Fruit fly (Drosophila melanogaster) whole organism, larva: ENCODE data around the gene CG10405.

ENCODE experiments used
- noc ChIP-seq: fragments of 200-800 bp; sonication (Bioruptor generic); optimal IDR thresholded peaks from 3 replicates; lab custom pipeline; 2019; ENCODE audit warnings: missing biosample characterization, mild to moderate bottlenecking, missing genetic modification characterization, moderate library complexity

CG10405 gene

DNA sequence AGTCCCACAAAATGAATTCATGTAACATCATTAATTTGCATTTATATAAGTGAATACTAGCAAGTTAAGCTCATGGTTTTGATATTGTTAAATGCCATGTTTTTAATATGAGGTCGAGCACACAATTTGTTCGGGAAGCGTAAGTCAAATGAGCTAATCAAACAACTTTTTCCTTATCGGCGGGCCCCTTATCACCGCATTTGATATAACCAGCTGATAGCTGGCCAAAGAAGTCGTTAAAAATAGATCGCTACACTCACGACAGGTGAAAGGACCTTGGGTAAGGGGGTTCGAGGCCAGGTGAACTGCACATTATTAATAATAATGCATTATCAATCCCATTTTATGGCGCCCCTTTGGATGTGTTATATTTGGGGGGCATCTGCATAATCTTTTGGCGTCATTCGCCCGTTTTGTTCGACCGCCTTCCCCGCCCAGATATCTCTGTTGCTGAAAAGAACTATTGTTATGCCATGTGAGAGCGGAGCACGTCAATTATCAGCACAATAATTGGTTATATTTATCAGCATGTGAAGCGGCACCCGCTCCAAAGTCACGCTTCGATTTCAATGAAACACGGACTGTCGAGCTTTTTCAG, 6.7 kb upstream of the CG10405 start:
- TF ChIP-seq noc (tag; lab: Kevin White, UChicago), result no peak

DNA sequence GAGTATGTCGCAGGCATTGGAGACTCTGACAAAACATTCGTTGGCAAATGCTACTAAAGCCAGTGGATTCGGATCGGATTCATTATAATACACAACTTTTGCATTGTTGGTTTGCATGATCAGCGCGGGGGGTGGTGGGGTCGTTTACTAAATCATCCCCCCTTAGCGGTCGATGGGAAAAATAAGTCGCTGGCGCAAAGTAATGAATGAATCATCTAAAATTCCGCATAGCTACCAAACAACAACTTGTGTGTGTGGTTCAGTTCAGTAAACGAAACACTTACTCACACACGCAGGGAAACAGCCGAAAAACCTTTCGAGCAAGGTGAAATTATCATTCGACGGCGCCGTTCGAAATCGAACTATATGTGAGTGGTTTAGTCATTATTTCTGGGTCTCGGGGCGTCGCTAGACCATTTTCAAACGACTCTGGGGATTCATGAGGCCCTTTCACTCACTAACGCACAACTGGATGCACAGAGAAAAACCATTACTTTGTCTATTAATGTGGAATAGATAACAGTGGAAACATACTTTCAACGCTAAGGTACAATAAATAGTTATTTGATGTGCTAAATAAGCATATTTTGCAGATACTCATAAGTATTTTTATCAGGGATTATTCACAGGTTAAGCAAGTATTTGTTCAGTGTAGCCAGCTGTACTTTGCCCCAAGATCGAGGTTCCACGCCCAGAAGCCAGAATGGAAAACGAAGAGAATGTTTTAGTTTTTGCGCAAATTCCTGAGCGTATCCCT, 5.7 kb upstream of the CG10405 start:
- peak; percentile 80 for TF ChIP-seq noc (tag; lab: Kevin White, UChicago)

DNA sequence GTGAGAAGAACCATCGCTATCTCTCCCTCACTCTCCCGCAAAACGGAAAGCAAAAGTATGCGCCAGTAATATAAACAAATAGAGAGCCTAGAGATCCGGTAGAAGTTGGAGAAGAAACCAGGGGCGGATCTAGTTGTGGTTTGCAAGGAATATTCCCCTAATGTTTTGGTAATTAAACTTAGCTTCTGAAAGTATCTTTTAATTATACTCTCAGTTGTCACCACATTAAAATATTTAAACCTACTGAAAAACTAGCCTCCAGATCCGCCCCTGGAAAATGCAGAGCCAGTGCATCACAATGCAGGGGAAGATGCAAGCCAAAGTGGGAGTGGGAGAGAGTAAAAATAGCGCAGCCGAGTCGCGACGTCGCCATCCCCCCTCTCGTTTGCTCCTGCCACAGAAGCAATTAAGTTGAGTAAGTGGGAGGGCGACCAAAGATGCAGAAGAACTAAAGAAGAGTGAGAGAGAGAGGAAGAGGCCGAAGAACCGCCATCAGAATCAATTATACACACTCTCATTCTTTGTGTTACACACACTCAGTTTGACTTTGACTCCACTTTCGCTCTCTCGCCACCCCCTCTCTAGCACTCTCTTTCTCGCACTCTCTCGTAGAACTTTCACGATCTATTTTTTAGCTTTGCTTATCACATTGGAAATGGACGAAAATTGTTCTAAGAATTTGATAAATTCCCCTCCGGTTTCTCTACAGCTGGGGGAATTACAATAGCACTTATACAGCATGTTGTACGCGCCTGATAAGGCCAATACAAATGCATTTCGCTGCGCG, 4.9 kb upstream of the CG10405 start:
- peak; percentile 84 for TF ChIP-seq noc (tag; lab: Kevin White, UChicago)

- TF ChIP-seq noc (tag; lab: Kevin White, UChicago), result no peak
Measured at dm6 chr3R:16452954-16453587, 1.2 kb upstream of the CG10405 start.

- TF ChIP-seq noc (tag; lab: Kevin White, UChicago), result no peak
Measured at dm6 chr3R:16453597-16453996, 695 bp upstream of the CG10405 start, which contains the start of gene Pak3. TSS of gene Pak3 (minus strand) at chr3R:16453821.

DNA sequence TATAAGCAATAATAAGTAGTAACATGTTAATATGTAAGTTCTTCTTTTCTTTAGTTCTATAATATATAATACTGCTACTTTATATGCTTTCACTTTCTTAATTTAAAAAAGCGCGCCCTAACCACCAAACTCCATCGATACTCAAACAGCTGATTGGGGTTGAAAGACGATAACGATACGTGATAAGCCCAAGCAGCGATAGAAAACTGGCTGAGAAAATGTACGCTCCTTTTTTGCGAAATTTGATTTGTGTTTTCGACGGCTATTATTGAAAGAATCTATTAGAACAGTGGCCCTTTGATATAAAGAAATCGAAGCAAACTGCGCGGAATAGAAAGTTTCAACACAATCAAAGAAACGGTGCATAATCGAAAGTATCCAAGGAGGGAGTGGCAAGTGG, 1.6 kb downstream of the CG10405 start, which contains the start of gene CG14883:
TSS of gene CG14883 (plus strand) at position 178 of the 400 bp plus-strand sequence.
- TF ChIP-seq noc (tag; lab: Kevin White, UChicago), result no peak

DNA sequence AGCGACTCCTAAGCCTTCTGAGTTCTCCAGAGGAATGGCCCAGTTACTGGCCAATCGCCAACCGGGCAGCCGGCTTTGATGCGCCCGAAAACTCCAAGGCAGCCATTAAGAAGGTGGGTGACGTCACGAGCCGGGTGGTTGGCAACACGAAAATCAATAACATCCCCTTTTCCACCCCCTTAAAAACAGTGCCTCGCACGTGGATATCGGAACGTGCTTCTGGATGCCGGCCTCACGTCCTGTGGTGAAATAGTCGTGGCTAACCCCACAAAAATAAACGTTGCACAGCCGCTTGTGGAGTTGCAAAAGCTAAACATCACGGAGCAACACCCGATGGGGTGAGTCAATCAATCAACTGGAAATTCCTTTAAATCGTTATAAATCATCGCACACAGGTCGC, 2.3 kb downstream of the CG10405 start:
- TF ChIP-seq noc (tag; lab: Kevin White, UChicago), result no peak

- TF ChIP-seq noc (tag; lab: Kevin White, UChicago), result no peak
Measured at dm6 chr3R:16468556-16468955, 14.3 kb downstream of the CG10405 start.

DNA sequence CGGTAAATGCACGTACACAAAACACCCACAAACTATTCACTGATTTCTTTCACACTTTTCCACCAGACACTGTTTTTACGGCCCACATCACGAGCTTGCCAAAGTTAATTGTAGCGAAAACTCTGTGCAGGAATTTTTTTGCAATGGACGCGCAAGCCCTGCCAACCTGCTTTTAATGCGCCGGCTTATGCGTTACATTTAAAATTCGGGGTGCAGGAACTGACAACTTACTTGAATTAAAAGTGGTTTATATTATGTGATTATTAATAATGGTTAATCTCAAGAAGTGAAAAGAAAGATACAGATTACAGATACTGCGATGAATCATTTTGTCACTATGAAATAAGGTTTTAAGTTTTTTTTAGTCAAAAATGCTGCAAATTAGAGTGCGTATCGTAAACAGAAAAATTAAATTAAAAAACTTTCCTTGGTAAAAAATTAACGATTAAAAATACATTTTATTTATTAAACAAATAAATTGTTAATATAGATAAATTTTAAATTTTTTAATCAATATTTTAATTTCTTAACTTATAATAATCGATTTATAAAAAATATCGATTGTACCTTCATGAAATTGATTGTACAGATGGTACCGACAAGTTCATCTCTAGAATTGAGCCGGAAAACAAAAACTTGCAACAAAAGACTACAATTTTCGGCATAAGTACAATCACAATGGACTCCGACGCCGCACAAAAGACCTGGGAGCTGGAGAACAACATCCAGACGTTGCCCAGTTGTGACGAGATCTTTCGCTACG, 15.4 kb downstream of the CG10405 start, which contains the start of the genes CG42232 and CSN5:
TSS of gene CG42232 (minus strand) at position 163 of the 763 bp plus-strand sequence.
TSS of gene CSN5 (plus strand) at position 599 of the 763 bp plus-strand sequence.
- no peak for TF ChIP-seq noc (tag; lab: Kevin White, UChicago)

- TF ChIP-seq noc (tag; lab: Kevin White, UChicago), result no peak
Measured at dm6 chr3R:16472301-16472700, 18.0 kb downstream of the CG10405 start, which contains the start of gene Gyc89Da. TSS of gene Gyc89Da (plus strand) at chr3R:16472601.

DNA sequence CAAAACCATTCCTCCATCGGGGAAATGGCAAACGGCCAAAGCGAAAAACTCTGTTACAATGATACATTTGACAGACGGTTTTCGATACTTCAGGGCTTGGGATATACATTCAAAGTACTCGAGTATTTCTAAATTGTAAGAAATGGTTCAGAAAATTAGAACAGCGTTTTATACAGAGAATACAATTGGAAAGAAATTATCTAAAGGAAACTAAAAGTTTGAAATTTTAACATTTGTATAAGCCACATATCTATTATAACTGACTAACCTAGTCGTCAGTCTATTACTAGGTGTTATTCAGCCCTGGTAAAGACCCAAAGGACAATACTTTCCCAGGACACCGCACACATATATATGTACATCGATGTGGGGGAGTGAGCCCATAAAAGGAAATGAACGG, 22.2 kb downstream of the CG10405 start:
- no peak for TF ChIP-seq noc (tag; lab: Kevin White, UChicago)

DNA sequence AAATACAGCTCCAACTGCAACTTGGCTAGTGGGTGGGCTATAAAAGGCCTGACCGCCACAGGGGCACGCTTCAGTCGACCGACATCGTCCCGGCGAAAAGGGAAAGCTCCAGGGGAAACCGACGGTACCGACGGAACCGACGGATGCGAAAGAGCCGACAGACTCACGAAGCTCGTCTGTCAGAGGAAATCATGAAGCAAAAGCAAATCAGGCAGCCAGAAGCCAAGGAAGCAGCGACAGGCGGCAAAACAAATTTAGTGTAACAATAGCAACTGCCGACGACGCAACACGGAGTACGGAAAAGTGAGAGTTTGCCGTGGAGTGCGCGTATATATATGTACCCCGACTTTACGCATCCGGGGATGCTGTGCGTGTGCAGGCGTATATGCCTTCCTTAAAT, 22.7 kb downstream of the CG10405 start, which contains the start of gene Gyc89Db:
TSS of gene Gyc89Db (plus strand) at position 78 of the 400 bp plus-strand sequence.
- TF ChIP-seq noc (tag; lab: Kevin White, UChicago), result no peak

- no peak for TF ChIP-seq noc (tag; lab: Kevin White, UChicago)
Measured at dm6 chr3R:16480995-16481394, 26.7 kb downstream of the CG10405 start, which contains the start of gene Dhfr. TSS of gene Dhfr (plus strand) at chr3R:16481167.

- no peak for TF ChIP-seq noc (tag; lab: Kevin White, UChicago)
Measured at dm6 chr3R:16482276-16482675, 28.0 kb downstream of the CG10405 start, which contains the start of gene Sdhaf3. TSS of gene Sdhaf3 (minus strand) at chr3R:16482452.
